Fruit fly (Drosophila melanogaster) whole organism, embryonic: ENCODE measurements around the gene CG7841.

ENCODE experiments used
- B-H1 ChIP-seq: fragments of 200-800 bp; sonication (Bioruptor generic); IDR thresholded peaks from 3 replicates; pipeline ENCODE4 v1.3.6; 2022; ENCODE audit warnings: missing biosample characterization, missing genetic modification characterization
- CG10267 ChIP-seq: fragments of 200-800 bp; sonication (Bioruptor generic); optimal IDR thresholded peaks from 2 replicates; lab custom pipeline; 2018; ENCODE audit warnings: missing biosample characterization, mild to moderate bottlenecking, missing genetic modification characterization, moderate library complexity
- CG12942 ChIP-seq: fragments of 200-800 bp; sonication (Bioruptor generic); optimal IDR thresholded peaks from 3 replicates; lab custom pipeline; 2016; ENCODE audit warnings: missing biosample characterization, missing genetic modification characterization
- CG14965 ChIP-seq: fragments of 200-800 bp; sonication (Bioruptor generic); optimal IDR thresholded peaks from 2 replicates; lab custom pipeline; 2016; ENCODE audit warnings: missing biosample characterization, missing genetic modification characterization, borderline replicate concordance
- CG15269 ChIP-seq: fragments of 200-800 bp; sonication (Bioruptor generic); optimal IDR thresholded peaks from 2 replicates; lab custom pipeline; 2018; ENCODE audit warnings: missing biosample characterization, mild to moderate bottlenecking, missing genetic modification characterization, moderate library complexity
- CG15479 ChIP-seq: fragments of 200-800 bp; sonication (Bioruptor generic); optimal IDR thresholded peaks from 3 replicates; lab custom pipeline; 2019; ENCODE audit warnings: missing biosample characterization, mild to moderate bottlenecking, missing genetic modification characterization, moderate library complexity
- CG15601 ChIP-seq: fragments of 200-800 bp; sonication (Bioruptor generic); optimal IDR thresholded peaks from 3 replicates; lab custom pipeline; 2019; ENCODE audit warnings: missing biosample characterization, mild to moderate bottlenecking, missing genetic modification characterization, moderate library complexity
- CG1602 ChIP-seq: fragments of 200-800 bp; sonication (Bioruptor generic); optimal IDR thresholded peaks from 3 replicates; lab custom pipeline; 2016; ENCODE audit warnings: missing biosample characterization, missing genetic modification characterization
- CG17186 ChIP-seq: fragments of 200-800 bp; sonication (Bioruptor generic); optimal IDR thresholded peaks from 3 replicates; lab custom pipeline; 2017; ENCODE audit warnings: missing biosample characterization, missing genetic modification reagents, missing genetic modification characterization
- CG17612 ChIP-seq: fragments of 200-800 bp; sonication (Bioruptor generic); IDR thresholded peaks from 2 replicates; pipeline ENCODE4 v1.3.6; 2022; ENCODE audit warnings: missing biosample characterization, missing genetic modification characterization
- CG18262 ChIP-seq: fragments of 200-800 bp; optimal IDR thresholded peaks from 3 replicates; lab custom pipeline; 2019; ENCODE audit warnings: missing biosample characterization, mild to moderate bottlenecking, missing genetic modification characterization, moderate library complexity
- CG18476 ChIP-seq: fragments of 200-800 bp; sonication (Bioruptor generic); optimal IDR thresholded peaks from 2 replicates; lab custom pipeline; 2016; ENCODE audit warnings: missing biosample characterization, mild to moderate bottlenecking, missing genetic modification characterization
- CG2199 ChIP-seq: fragments of 200-800 bp; sonication (Bioruptor generic); IDR thresholded peaks from 3 replicates; pipeline ENCODE4 v1.3.6; 2022; ENCODE audit warnings: missing biosample characterization, missing genetic modification characterization
- CG34422 ChIP-seq: fragments of 200-800 bp; sonication (Bioruptor generic); IDR thresholded peaks from 3 replicates; pipeline ENCODE4 v1.3.6; 2022; ENCODE audit warnings: missing biosample characterization, missing genetic modification characterization
- CG6254 ChIP-seq: fragments of 200-800 bp; sonication (Bioruptor generic); optimal IDR thresholded peaks from 3 replicates; lab custom pipeline; 2017; ENCODE audit warnings: mild to moderate bottlenecking, missing biosample characterization, missing genetic modification reagents, missing genetic modification characterization
- CG6654 ChIP-seq: fragments of 200-800 bp; sonication (Bioruptor generic); optimal IDR thresholded peaks from 2 replicates; lab custom pipeline; 2017; ENCODE audit warnings: missing biosample characterization, mild to moderate bottlenecking, missing genetic modification characterization
- CG6791 ChIP-seq: fragments of 200-800 bp; sonication (Bioruptor generic); IDR thresholded peaks from 3 replicates; pipeline ENCODE4 v1.3.6; 2022; ENCODE audit warnings: missing biosample characterization, missing genetic modification characterization; ENCODE audit not compliant: partially characterized antibody
- CG7963 ChIP-seq: fragments of 200-800 bp; sonication (Bioruptor generic); IDR thresholded peaks from 3 replicates; pipeline ENCODE4 v1.3.6; 2022; ENCODE audit warnings: missing biosample characterization, missing genetic modification characterization; ENCODE audit not compliant: partially characterized antibody
- CG9727 ChIP-seq: fragments of 200-800 bp; sonication (Bioruptor generic); optimal IDR thresholded peaks from 3 replicates; lab custom pipeline; 2017; ENCODE audit warnings: missing biosample characterization, mild to moderate bottlenecking, missing genetic modification characterization
- CG9932 ChIP-seq: fragments of 200-800 bp; sonication (Bioruptor generic); IDR thresholded peaks from 2 replicates; pipeline ENCODE4 v1.3.6; 2022; ENCODE audit warnings: missing biosample characterization, missing genetic modification characterization
- CkIIα-i1 ChIP-seq: fragments of 200-800 bp; sonication (Bioruptor generic); IDR thresholded peaks from 2 replicates; pipeline ENCODE4 v1.3.6; 2022; ENCODE audit warnings: missing biosample characterization, missing genetic modification characterization
- Deaf1 ChIP-seq: fragments of 200-800 bp; optimal IDR thresholded peaks from 3 replicates; lab custom pipeline; 2019; ENCODE audit warnings: missing biosample characterization, mild to moderate bottlenecking, missing genetic modification characterization, moderate library complexity
- Dref ChIP-seq: fragments of 200-800 bp; sonication (Bioruptor generic); IDR thresholded peaks from 2 replicates; pipeline ENCODE4 v1.3.6; 2022; ENCODE audit warnings: missing biosample characterization, missing genetic modification characterization
- HLHmδ ChIP-seq: fragments of 200-800 bp; sonication (Bioruptor generic); optimal IDR thresholded peaks from 2 replicates; lab custom pipeline; 2018; ENCODE audit warnings: missing biosample characterization, mild to moderate bottlenecking, missing genetic modification characterization, moderate library complexity
- Hmr ChIP-seq: fragments of 200-800 bp; sonication (Bioruptor generic); optimal IDR thresholded peaks from 3 replicates; lab custom pipeline; 2017; ENCODE audit warnings: mild to moderate bottlenecking, missing biosample characterization, missing genetic modification reagents, missing genetic modification characterization
- Meics ChIP-seq: fragments of 200-800 bp; sonication (Bioruptor generic); optimal IDR thresholded peaks from 2 replicates; lab custom pipeline; 2017; ENCODE audit warnings: missing biosample characterization, mild to moderate bottlenecking, missing genetic modification characterization
- Six4 ChIP-seq: fragments of 200-800 bp; sonication (Bioruptor generic); optimal IDR thresholded peaks from 2 replicates; lab custom pipeline; 2016; ENCODE audit warnings: missing biosample characterization, missing genetic modification characterization
- Stat92E ChIP-seq, 3 experiments: fragments of >200 bp in 2 of 3; fragments of 200-800 bp in 1 of 3; sonication (Bioruptor generic) in 1 of 3; optimal IDR thresholded peaks; 2 replicates each; lab custom pipeline; 2017 to 2019; ENCODE audit warnings: missing biosample characterization in 3 of 3, missing genetic modification characterization in 3 of 3, mild to moderate bottlenecking in 1 of 3, moderate library complexity in 1 of 3
- Taf1 ChIP-seq: fragments of 200-800 bp; sonication (Bioruptor generic); IDR thresholded peaks from 2 replicates; pipeline ENCODE4 v1.3.6; 2022; ENCODE audit warnings: missing biosample characterization, missing genetic modification characterization
- Xrp1 ChIP-seq: fragments of 200-800 bp; sonication (Bioruptor generic); IDR thresholded peaks from 2 replicates; pipeline ENCODE4 v1.3.6; 2022; ENCODE audit warnings: missing biosample characterization, missing genetic modification characterization
- br ChIP-seq: fragments of >200 bp; optimal IDR thresholded peaks from 2 replicates; lab custom pipeline; 2017
- chm ChIP-seq: fragments of 200-800 bp; sonication (Bioruptor generic); IDR thresholded peaks from 2 replicates; pipeline ENCODE4 v1.3.6; 2022; ENCODE audit warnings: missing biosample characterization, missing genetic modification characterization
- chn ChIP-seq: fragments of 200-800 bp; sonication (Bioruptor generic); optimal IDR thresholded peaks from 2 replicates; lab custom pipeline; 2016; ENCODE audit warnings: missing biosample characterization, missing genetic modification characterization
- crp ChIP-seq, 2 experiments: fragments of 200-800 bp; sonication (Bioruptor generic); optimal IDR thresholded peaks; 2 replicates in 1 of 2; 3 replicates in 1 of 2; lab custom pipeline; 2017; ENCODE audit warnings: missing biosample characterization in 2 of 2, missing genetic modification characterization in 2 of 2, mild to moderate bottlenecking in 1 of 2, moderate library complexity in 1 of 2
- cwo ChIP-seq: fragments of 200-800 bp; sonication (Bioruptor generic); optimal IDR thresholded peaks from 3 replicates; lab custom pipeline; 2017; ENCODE audit warnings: missing biosample characterization, missing genetic modification characterization, mild to moderate bottlenecking, moderate library complexity, missing genetic modification reagents
- dati ChIP-seq: fragments of 200-800 bp; sonication (Bioruptor generic); IDR thresholded peaks from 2 replicates; pipeline ENCODE4 v1.3.6; 2022; ENCODE audit warnings: missing biosample characterization, missing genetic modification characterization
- disco-r ChIP-seq: fragments of 200-800 bp; sonication (Bioruptor generic); optimal IDR thresholded peaks from 2 replicates; lab custom pipeline; 2016; ENCODE audit warnings: missing biosample characterization, missing genetic modification characterization
- dmrt11E ChIP-seq: fragments of 200-800 bp; sonication (Bioruptor generic); optimal IDR thresholded peaks from 3 replicates; lab custom pipeline; 2018; ENCODE audit warnings: missing biosample characterization, mild to moderate bottlenecking, missing genetic modification characterization, moderate library complexity
- emc ChIP-seq: fragments of 200-800 bp; sonication (Bioruptor generic); optimal IDR thresholded peaks from 2 replicates; lab custom pipeline; 2016; ENCODE audit warnings: missing biosample characterization, missing genetic modification characterization
- ems ChIP-seq: fragments of 200-800 bp; sonication (Bioruptor generic); optimal IDR thresholded peaks from 3 replicates; lab custom pipeline; 2016; ENCODE audit warnings: missing biosample characterization, missing genetic modification characterization
- fd3F ChIP-seq: fragments of 200-800 bp; sonication (Bioruptor generic); optimal IDR thresholded peaks from 2 replicates; lab custom pipeline; 2018; ENCODE audit warnings: missing biosample characterization, mild to moderate bottlenecking, missing genetic modification characterization, moderate library complexity
- lov ChIP-seq, 2 experiments: fragments of 200-800 bp in 1 of 2; fragments of >200 bp in 1 of 2; sonication (Bioruptor generic) in 1 of 2; IDR thresholded peaks in 1 of 2; optimal IDR thresholded peaks in 1 of 2; 2 replicates in 1 of 2; 3 replicates in 1 of 2; pipeline versions ENCODE4 v1.3.6 to Lab custom; 2017 to 2022; ENCODE audit warnings: missing biosample characterization in 1 of 2, missing genetic modification characterization in 1 of 2
- otp ChIP-seq: fragments of 200-800 bp; sonication (Bioruptor generic); IDR thresholded peaks from 3 replicates; pipeline ENCODE4, ENCODE4 v1.3.6; 2022; ENCODE audit warnings: missing biosample characterization, missing genetic modification characterization
- pnt ChIP-seq: fragments of 200-800 bp; sonication (Bioruptor generic); optimal IDR thresholded peaks from 3 replicates; lab custom pipeline; 2016; ENCODE audit warnings: missing biosample characterization, missing genetic modification characterization
- rib ChIP-seq: fragments of 200-800 bp; sonication (Bioruptor generic); IDR thresholded peaks from 2 replicates; pipeline ENCODE4 v1.3.6; 2022; ENCODE audit warnings: missing biosample characterization, missing genetic modification characterization
- slp2 ChIP-seq: fragments of 200-800 bp; sonication (Bioruptor generic); optimal IDR thresholded peaks from 2 replicates; lab custom pipeline; 2016; ENCODE audit warnings: missing biosample characterization, missing genetic modification characterization
- sna ChIP-seq: fragments of 200-800 bp; sonication (Bioruptor generic); IDR thresholded peaks from 2 replicates; pipeline ENCODE4 v1.3.6; 2022; ENCODE audit warnings: missing biosample characterization, missing genetic modification characterization; ENCODE audit not compliant: partially characterized antibody
- trh ChIP-seq: fragments of 200-800 bp; sonication (Bioruptor generic); optimal IDR thresholded peaks from 2 replicates; lab custom pipeline; 2016; ENCODE audit warnings: missing biosample characterization, missing genetic modification characterization
- unpg ChIP-seq: fragments of 200-800 bp; sonication (Bioruptor generic); optimal IDR thresholded peaks from 3 replicates; lab custom pipeline; 2018; ENCODE audit warnings: missing biosample characterization, mild to moderate bottlenecking, missing genetic modification characterization, moderate library complexity

CG7841 gene

DNA sequence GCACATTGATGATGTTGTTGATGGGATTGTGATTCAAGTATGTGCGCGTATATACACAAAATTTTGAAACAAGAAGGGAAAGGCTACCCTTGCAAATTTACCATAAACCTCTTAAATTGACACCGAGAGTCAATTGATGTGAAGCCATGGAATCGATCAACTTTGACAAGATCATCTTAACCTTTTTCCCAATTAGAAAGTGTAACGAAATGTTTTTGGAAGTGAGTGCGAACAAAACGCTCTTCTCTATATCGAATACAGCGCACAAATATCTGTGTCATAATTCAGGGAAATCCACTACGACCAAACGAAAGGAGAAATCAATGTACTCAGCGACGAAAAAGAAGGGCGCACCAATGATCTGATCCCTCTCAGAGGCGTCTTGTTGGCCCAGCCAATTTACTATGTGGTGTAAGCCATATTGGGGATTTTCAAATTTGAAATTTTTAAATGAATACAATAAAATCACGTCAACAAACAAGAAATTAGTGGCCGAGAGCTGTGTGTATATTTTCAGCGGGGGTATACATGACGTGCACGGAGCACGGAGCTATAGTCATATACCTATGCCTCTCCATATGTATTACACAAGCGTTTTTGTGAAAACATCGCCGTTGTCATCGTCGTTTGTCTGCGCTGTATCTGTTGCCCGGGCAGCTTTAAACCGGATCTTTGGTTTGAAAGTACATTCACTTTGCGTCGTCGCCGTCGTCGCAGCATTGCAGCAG, 25.5 kb upstream of the CG7841 start (continued):
- no peak for TF ChIP-seq br (lab: Kevin White, UChicago)
- no peak for TF ChIP-seq otp (GFP tag; lab: Robert Waterston, UW)
- TF ChIP-seq Stat92E (GFP tag; optimal IDR thresholded peaks at IDR 0.05; lab: Kevin White, UChicago): no peak
- peak; percentile 5 for TF ChIP-seq cwo (GFP tag; lab: Kevin White, UChicago)
- peak; percentile 12 for TF ChIP-seq pnt (GFP tag; lab: Kevin White, UChicago)
- TF ChIP-seq slp2 (GFP tag; lab: Kevin White, UChicago): no peak
- peak; percentile 19 for TF ChIP-seq dmrt11E (tag; lab: Kevin White, UChicago)
- TF ChIP-seq CG6791 (GFP tag; lab: Robert Waterston, UW): no peak
- no peak for TF ChIP-seq Dref
- TF ChIP-seq chm (GFP tag; lab: Robert Waterston, UW): no peak
- no peak for TF ChIP-seq CG18476 (GFP tag; lab: Kevin White, UChicago)
- TF ChIP-seq CG17612 (GFP tag; lab: Robert Waterston, UW): no peak
- TF ChIP-seq CG9727: no peak
- no peak for TF ChIP-seq trh (GFP tag; lab: Kevin White, UChicago)
- TF ChIP-seq CkIIα-i1 (GFP tag; lab: Robert Waterston, UW): no peak
- no peak for TF ChIP-seq fd3F
- TF ChIP-seq ems (GFP tag; lab: Kevin White, UChicago): peak; percentile 26
- no peak for TF ChIP-seq chn (GFP tag; lab: Kevin White, UChicago)
- peak; percentile 30 for TF ChIP-seq CG17186 (GFP tag; lab: Kevin White, UChicago)
- TF ChIP-seq Deaf1: no peak
- TF ChIP-seq CG15479 (GFP tag; lab: Kevin White, UChicago): no peak
- no peak for TF ChIP-seq CG6254 (GFP tag; lab: Kevin White, UChicago)
- no peak for TF ChIP-seq emc (GFP tag; lab: Kevin White, UChicago)
- TF ChIP-seq Hmr (GFP tag; lab: Kevin White, UChicago): no peak
- peak; percentile 50 for TF ChIP-seq Xrp1 (GFP tag; lab: Robert Waterston, UW)
- no peak for TF ChIP-seq Meics (GFP tag; lab: Kevin White, UChicago)
- peak; percentile 23 for TF ChIP-seq Six4 (GFP tag; lab: Kevin White, UChicago)
- peak; percentile 41 for TF ChIP-seq unpg (GFP tag; lab: Kevin White, UChicago)
- no peak for TF ChIP-seq sna (GFP tag; lab: Robert Waterston, UW)
- TF ChIP-seq disco-r (GFP tag; lab: Kevin White, UChicago): peak; percentile 9
- no peak for TF ChIP-seq HLHmδ
- TF ChIP-seq CG6654 (GFP tag; lab: Kevin White, UChicago): no peak
- TF ChIP-seq CG10267 (tag; lab: Kevin White, UChicago): no peak
- no peak for TF ChIP-seq Taf1
- peak; percentile 30 for TF ChIP-seq CG18262 (tag; lab: Kevin White, UChicago)
- peak; percentile 28 for TF ChIP-seq CG15269
- 0 out of 3 replicates have a peak, but pooled peaks have one; percentile 24 for TF ChIP-seq CG34422 (GFP tag; lab: Robert Waterston, UW)
- no peak for TF ChIP-seq rib (GFP tag; lab: Robert Waterston, UW)
- TF ChIP-seq CG1602 (GFP tag; lab: Kevin White, UChicago): no peak
- TF ChIP-seq CG12942 (GFP tag; lab: Kevin White, UChicago): no peak
- TF ChIP-seq B-H1 (GFP tag; lab: Robert Waterston, UW): no peak
- TF ChIP-seq dati: no peak
- TF ChIP-seq crp (GFP tag; optimal IDR thresholded peaks at IDR 0.05; lab: Kevin White, UChicago): no peak
- TF ChIP-seq CG15601 (tag; lab: Kevin White, UChicago): peak; percentile 25
- TF ChIP-seq CG14965 (GFP tag; lab: Kevin White, UChicago): no peak
- peak; percentile 46 for TF ChIP-seq CG9932
- TF ChIP-seq lov (optimal IDR thresholded peaks at IDR 0.05; lab: Kevin White, UChicago): no peak
- TF ChIP-seq lov (GFP tag; IDR thresholded peaks at IDR 0.05; lab: Robert Waterston, UW): no peak
- 0 out of 3 replicates have a peak, but pooled peaks have one; percentile 26 for TF ChIP-seq CG2199
- TF ChIP-seq CG7963 (GFP tag; lab: Robert Waterston, UW): no peak
